Fruit fly (Drosophila melanogaster): ENCODE measurements around the gene CG31142.
A peak's percentile ranks its signal among the peaks of the same experiment; 100 is the strongest.

Gene CG31142

DNA sequence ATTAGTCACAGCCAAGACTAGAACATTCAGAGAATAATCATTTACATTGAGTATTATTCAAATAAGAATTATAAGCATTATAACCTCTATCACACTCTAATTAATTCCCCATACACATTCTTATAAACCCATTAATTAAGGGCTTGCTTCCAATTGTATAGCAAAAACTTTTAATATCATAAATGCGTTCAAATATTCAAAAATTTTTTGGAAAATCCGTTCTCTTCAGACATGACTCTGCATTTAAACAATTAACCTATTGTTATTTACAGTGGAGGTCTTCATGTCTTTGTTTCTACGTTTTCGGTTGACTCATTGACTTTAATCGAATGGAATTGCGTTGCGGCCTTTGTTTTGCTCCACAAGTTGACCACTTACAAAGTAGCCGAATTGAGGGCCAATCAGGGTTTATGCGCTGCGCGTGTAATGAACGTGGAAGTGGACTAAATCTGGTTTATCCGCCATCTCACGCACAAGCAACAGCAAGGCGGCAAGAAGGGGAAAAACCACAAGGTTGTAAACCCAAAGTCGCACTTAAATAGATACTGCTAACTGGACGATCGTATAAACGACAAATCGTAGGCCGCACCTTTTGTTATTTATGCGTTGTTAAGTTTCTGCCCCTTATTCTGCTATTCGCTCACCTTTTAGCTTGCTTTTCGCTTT lies 8.0 kb upstream of the CG31142 start (continued):
- TF ChIP-seq peb (GFP tag; IDR thresholded peaks at IDR 0.05), result no peak
- TF ChIP-seq rib (GFP tag; IDR thresholded peaks at IDR 0.05), result peak; percentile 93
- TF ChIP-seq Dek (tag; optimal IDR thresholded peaks at IDR 0.05), result peak; percentile 11
- peak; percentile 60 for TF ChIP-seq CG10147 (GFP tag; optimal IDR thresholded peaks at IDR 0.05)
- TF ChIP-seq Hsf (GFP tag; optimal IDR thresholded peaks at IDR 0.05), result peak; percentile 17
- peak; percentile 22 for TF ChIP-seq Myb (GFP tag; optimal IDR thresholded peaks at IDR 0.05)
- TF ChIP-seq CG11456 (GFP tag; IDR thresholded peaks at IDR 0.05), result peak; percentile 81
- no peak for TF ChIP-seq bbx (GFP tag; IDR thresholded peaks at IDR 0.05; ENCODE audit: partially characterized antibody)
- TF ChIP-seq Jarid2 (GFP tag; optimal IDR thresholded peaks at IDR 0.05), result peak; percentile 11
- peak; percentile 58 for TF ChIP-seq nom (GFP tag; optimal IDR thresholded peaks at IDR 0.05)
- TF ChIP-seq Pdp1 (GFP tag; optimal IDR thresholded peaks at IDR 0.05), result peak; percentile 3 to 9
- 0 out of 2 replicates have a peak, but pooled peaks have one; percentile 28 for TF ChIP-seq Poxn (GFP tag; IDR thresholded peaks at IDR 0.05)
- peak; percentile 54 for TF ChIP-seq CG10366 (GFP tag; IDR thresholded peaks at IDR 0.05)
- peak; percentile 88; the same call in 3 of the 4 replicates for TF ChIP-seq chinmo (GFP tag; IDR thresholded peaks at IDR 0.05; ENCODE audit: partially characterized antibody)
- TF ChIP-seq NC2β (GFP tag; optimal IDR thresholded peaks at IDR 0.05), result peak; percentile 7
- TF ChIP-seq Hmr (GFP tag; optimal IDR thresholded peaks at IDR 0.05), result peak; percentile 71
- peak; percentile 47 for TF ChIP-seq CG1603 (tag; optimal IDR thresholded peaks at IDR 0.05)
- TF ChIP-seq CG1602 (GFP tag; optimal IDR thresholded peaks at IDR 0.05), result no peak
- TF ChIP-seq lola (GFP tag; optimal IDR thresholded peaks at IDR 0.05), result no peak
- no peak for TF ChIP-seq slou (GFP tag; optimal IDR thresholded peaks at IDR 0.05)
- peak; percentile 9 for TF ChIP-seq CG3163 (GFP tag; optimal IDR thresholded peaks at IDR 0.05)
- no peak for TF ChIP-seq kah (GFP tag; optimal IDR thresholded peaks at IDR 0.05)

DNA sequence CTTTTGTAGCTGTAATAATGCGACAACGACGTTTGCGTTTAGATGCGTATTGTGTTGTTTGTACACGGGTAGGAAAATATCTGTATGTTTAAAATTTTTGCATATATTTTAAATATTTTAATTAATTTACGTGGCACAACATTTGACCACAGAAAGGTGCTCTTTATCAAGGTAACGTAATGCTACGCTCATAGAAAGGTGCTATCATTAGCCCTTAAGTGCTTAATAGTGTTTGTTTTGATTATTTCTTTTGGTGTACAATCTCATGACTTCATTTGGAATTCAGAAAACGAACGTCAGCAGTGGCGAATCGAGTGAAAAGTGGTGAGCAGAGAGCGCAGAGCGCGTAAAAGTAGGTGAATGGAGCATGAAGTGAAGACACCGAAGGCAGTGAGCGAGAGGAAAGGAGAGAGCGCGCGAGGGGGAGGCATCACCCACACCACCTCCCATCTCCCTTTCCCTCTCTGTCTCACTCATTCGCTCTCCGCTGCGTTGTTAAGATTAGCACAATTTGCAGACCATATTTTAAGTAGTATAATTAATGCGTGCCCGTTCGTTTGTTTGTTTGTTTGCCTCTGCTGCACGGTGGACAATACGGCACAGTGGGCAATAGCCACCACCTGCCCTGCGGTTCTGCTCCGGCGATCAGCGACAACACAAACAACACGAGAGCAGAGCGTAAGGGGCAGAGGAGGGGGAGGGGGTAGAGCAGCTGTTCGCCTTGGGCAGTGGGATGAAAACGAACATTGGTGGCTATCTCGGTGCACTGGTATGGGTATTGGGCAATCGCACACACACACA lies 7.1 kb upstream of the CG31142 start:
- TF ChIP-seq CG12155 (GFP tag; optimal IDR thresholded peaks at IDR 0.05) (no peak), lbe (GFP tag; optimal IDR thresholded peaks at IDR 0.05) (peak; percentile 21), NfI (GFP tag; optimal IDR thresholded peaks at IDR 0.05) (peak; percentile 65), Asciz (GFP tag; optimal IDR thresholded peaks at IDR 0.05) (peak; percentile 19), CG9215 (GFP tag; IDR thresholded peaks at IDR 0.05) (peak; percentile 17; the same call in 1 of the 2 replicates), Abd-B (GFP tag; optimal IDR thresholded peaks at IDR 0.05) (no peak), Ada2b (GFP tag; IDR thresholded peaks at IDR 0.05) (peak; percentile 46), Dek (tag; optimal IDR thresholded peaks at IDR 0.05) (peak; percentile 14), CG12219 (GFP tag; optimal IDR thresholded peaks at IDR 0.05) (no peak), CG12659 (GFP tag; optimal IDR thresholded peaks at IDR 0.05) (no peak), CG10274 (GFP tag; optimal IDR thresholded peaks at IDR 0.05) (no peak), CG7357 (GFP tag; IDR thresholded peaks at IDR 0.05) (no peak), stwl (tag; optimal IDR thresholded peaks at IDR 0.05) (no peak), CG9817 (tag; optimal IDR thresholded peaks at IDR 0.05) (peak; percentile 32), gro (GFP tag; optimal IDR thresholded peaks at IDR 0.05) (no peak), pho (GFP tag; optimal IDR thresholded peaks at IDR 0.05) (no peak), Opbp (GFP tag; IDR thresholded peaks at IDR 0.05; ENCODE audit: partially characterized antibody) (no peak), ATbp (GFP tag; optimal IDR thresholded peaks at IDR 0.05) (peak; percentile 64), CG12104 (GFP tag; optimal IDR thresholded peaks at IDR 0.05) (peak; percentile 5), Nf-YA (GFP tag; IDR thresholded peaks at IDR 0.05) (0 out of 2 replicates have a peak, but pooled peaks have one; percentile 44), CG12391 (tag; optimal IDR thresholded peaks at IDR 0.05) (peak; percentile 37), Neu2 (GFP tag; optimal IDR thresholded peaks at IDR 0.05; ENCODE audit: borderline replicate concordance) (no peak), Dp (GFP tag; optimal IDR thresholded peaks at IDR 0.05) (no peak), ato (GFP tag; IDR thresholded peaks at IDR 0.05; ENCODE audit: partially characterized antibody) (no peak; the same call in 1 of the 2 replicates), Hmr (GFP tag; optimal IDR thresholded peaks at IDR 0.05) (peak; percentile 42), CG33557 (GFP tag; optimal IDR thresholded peaks at IDR 0.05) (no peak)

Measured in whole organism, embryonic.